Worm (Caenorhabditis elegans) whole organism, L3 larva: ENCODE data around the gene wdr-54.

ENCODE experiments used
- R02D3.7 ChIP-seq: fragments of 150-350 bp; optimal IDR thresholded peaks from 2 replicates; lab custom pipeline; 2014; ENCODE audit warnings: missing biosample characterization, missing genetic modification characterization
- ZK546.5 ChIP-seq: sonication (generic microtip); optimal IDR thresholded peaks from 2 replicates; lab custom pipeline; 2017; ENCODE audit warnings: missing biosample characterization, missing genetic modification characterization
- aly-2 ChIP-seq: fragments of 150-350 bp; optimal IDR thresholded peaks from 2 replicates; lab custom pipeline; 2014; ENCODE audit warnings: missing biosample characterization, missing genetic modification characterization
- ama-1 ChIP-seq: fragments of 150-350 bp; optimal IDR thresholded peaks from 2 replicates; lab custom pipeline; 2018
- ceh-82 ChIP-seq: fragments of 150-350 bp; optimal IDR thresholded peaks from 2 replicates; lab custom pipeline; 2014; ENCODE audit warnings: missing biosample characterization, missing genetic modification characterization
- ceh-9 ChIP-seq: sonication (generic microtip); optimal IDR thresholded peaks from 2 replicates; lab custom pipeline; 2018; ENCODE audit warnings: missing biosample characterization, missing genetic modification characterization
- egl-27 ChIP-seq: sonication (generic microtip); optimal IDR thresholded peaks from 4 replicates; lab custom pipeline; 2017; ENCODE audit warnings: missing biosample characterization, missing genetic modification reagents, missing genetic modification characterization
- egl-5 ChIP-seq: fragments of 150-350 bp; optimal IDR thresholded peaks from 2 replicates; lab custom pipeline; 2017; ENCODE audit warnings: missing biosample characterization, missing genetic modification reagents, missing genetic modification characterization, inconsistent platforms
- elt-1 ChIP-seq: fragments of 150-350 bp; optimal IDR thresholded peaks from 2 replicates; lab custom pipeline; 2014; ENCODE audit warnings: missing biosample characterization, missing genetic modification characterization
- elt-2 ChIP-seq: sonication (generic microtip); optimal IDR thresholded peaks from 2 replicates; lab custom pipeline; 2016; ENCODE audit warnings: missing genetic modification reagents, mild to moderate bottlenecking, missing genetic modification characterization, missing compliant biosample characterization
- elt-3 ChIP-seq, 3 experiments: fragments of 150-350 bp in 1 of 3; sonication (generic microtip) in 2 of 3; optimal IDR thresholded peaks; 2 replicates in 2 of 3; 4 replicates in 1 of 3; lab custom pipeline; 2014 to 2017; ENCODE audit warnings: missing biosample characterization in 3 of 3, missing genetic modification characterization in 3 of 3
- hmg-11 ChIP-seq: sonication (generic microtip); optimal IDR thresholded peaks from 2 replicates; lab custom pipeline; 2016; ENCODE audit warnings: missing genetic modification characterization, missing compliant biosample characterization
- jun-1 ChIP-seq: fragments of 150-350 bp; optimal IDR thresholded peaks from 2 replicates; lab custom pipeline; 2014; ENCODE audit warnings: missing biosample characterization, missing genetic modification reagents, missing genetic modification characterization
- lin-15B ChIP-seq: fragments of 150-350 bp; optimal IDR thresholded peaks from 2 replicates; lab custom pipeline; 2014; ENCODE audit warnings: missing biosample characterization, missing genetic modification characterization
- lin-39 ChIP-seq: fragments of 150-350 bp; optimal IDR thresholded peaks from 2 replicates; lab custom pipeline; 2018; ENCODE audit warnings: missing biosample characterization, missing genetic modification reagents, missing genetic modification characterization
- mdl-1 ChIP-seq: fragments of 150-350 bp; optimal IDR thresholded peaks from 2 replicates; lab custom pipeline; 2014; ENCODE audit warnings: missing biosample characterization, missing genetic modification characterization
- nfya-1 ChIP-seq: sonication (generic microtip); optimal IDR thresholded peaks from 2 replicates; lab custom pipeline; 2017; ENCODE audit warnings: missing genetic modification characterization, mild to moderate bottlenecking, missing compliant biosample characterization, antibody characterized with exemption, moderate library complexity; ENCODE audit not compliant: insufficient read depth
- nhr-12 ChIP-seq: fragments of 150-350 bp; optimal IDR thresholded peaks from 2 replicates; lab custom pipeline; 2014; ENCODE audit warnings: missing biosample characterization, missing genetic modification characterization
- nhr-23 ChIP-seq: fragments of 150-350 bp; optimal IDR thresholded peaks from 2 replicates; lab custom pipeline; 2014; ENCODE audit warnings: missing biosample characterization, missing genetic modification reagents, missing genetic modification characterization
- nhr-25 ChIP-seq: sonication (generic microtip); optimal IDR thresholded peaks from 2 replicates; lab custom pipeline; 2017; ENCODE audit warnings: missing biosample characterization, missing genetic modification characterization
- nhr-76 ChIP-seq: fragments of 150-350 bp; sonication (generic microtip); optimal IDR thresholded peaks from 5 replicates; lab custom pipeline; 2014; ENCODE audit warnings: missing biosample characterization, missing genetic modification characterization
- pha-4 ChIP-seq: fragments of 150-350 bp; optimal IDR thresholded peaks from 2 replicates; lab custom pipeline; 2014; ENCODE audit warnings: missing biosample characterization, missing genetic modification reagents, missing genetic modification characterization
- pqm-1 ChIP-seq: fragments of 150-350 bp; optimal IDR thresholded peaks from 2 replicates; lab custom pipeline; 2017; ENCODE audit warnings: missing biosample characterization, missing genetic modification characterization, inconsistent platforms
- sea-2 ChIP-seq: fragments of 150-350 bp; sonication (generic microtip); optimal IDR thresholded peaks from 4 replicates; lab custom pipeline; 2014; ENCODE audit warnings: missing biosample characterization, missing genetic modification reagents, missing genetic modification characterization
- skn-1 ChIP-seq: fragments of 150-350 bp; optimal IDR thresholded peaks from 2 replicates; lab custom pipeline; 2014; ENCODE audit warnings: missing biosample characterization, missing genetic modification characterization
- snpc-4 ChIP-seq: fragments of 150-350 bp; optimal IDR thresholded peaks from 2 replicates; lab custom pipeline; 2014; ENCODE audit warnings: missing biosample characterization, missing genetic modification characterization
- unc-39 ChIP-seq: sonication (generic microtip); optimal IDR thresholded peaks from 4 replicates; lab custom pipeline; 2017; ENCODE audit warnings: missing biosample characterization, missing genetic modification characterization
- unc-62 ChIP-seq: fragments of 150-350 bp; sonication (generic microtip); optimal IDR thresholded peaks from 4 replicates; lab custom pipeline; 2014; ENCODE audit warnings: missing biosample characterization, missing genetic modification reagents, missing genetic modification characterization
- ztf-11 ChIP-seq: fragments of 150-350 bp; optimal IDR thresholded peaks from 2 replicates; lab custom pipeline; 2014; ENCODE audit warnings: missing biosample characterization, missing genetic modification characterization

The wdr-54 gene

ce11 chrX:871957-872715, 43.4 kb downstream of the wdr-54 start, which contains the start of gene F56F10.1:
TSS of gene F56F10.1 (plus strand) at chrX:872603.
- no peak for TF ChIP-seq egl-5
- TF ChIP-seq ceh-82 (tag; lab: Kevin White, UChicago) = no peak
- peak; percentile 47 for TF ChIP-seq skn-1
- TF ChIP-seq snpc-4 = peak; percentile 53
- TF ChIP-seq elt-2 (tag; lab: Kevin White, UChicago) = peak; percentile 44

ce11 chrX:873634-874033, 44.9 kb downstream of the wdr-54 start:
- TF ChIP-seq mdl-1 (tag; lab: Kevin White, UChicago) (no peak), unc-62 (GFP tag; lab: Kevin White, UChicago) (no peak), skn-1 (no peak), ama-1 (lab: Kevin White, UChicago) (no peak), elt-2 (tag; lab: Kevin White, UChicago) (no peak), egl-27 (no peak), lin-15B (tag; lab: Kevin White, UChicago) (no peak), elt-3 (tag; optimal IDR thresholded peaks at IDR 0.05; lab: Kevin White, UChicago) (no peak), nhr-23 (no peak)

ce11 chrX:876935-877334, 48.2 kb downstream of the wdr-54 start, which contains the start of gene ZC13.1:
TSS of gene ZC13.1 (plus strand) at chrX:877239.
- TF ChIP-seq hmg-11 (peak; percentile 70), nhr-23 (peak; percentile 76), elt-2 (tag; lab: Kevin White, UChicago) (peak; percentile 51), nhr-76 (tag; lab: Kevin White, UChicago) (no peak), elt-1 (peak; percentile 44), lin-39 (peak; percentile 87), snpc-4 (peak; percentile 45), ZK546.5 (tag; lab: Kevin White, UChicago) (no peak), lin-15B (tag; lab: Kevin White, UChicago) (peak; percentile 85), skn-1 (peak; percentile 65), nhr-25 (tag; lab: Kevin White, UChicago) (peak; percentile 93), aly-2 (tag; lab: Kevin White, UChicago) (no peak), ceh-9 (tag; lab: Kevin White, UChicago) (no peak), jun-1 (peak; percentile 34), nfya-1 (tag; lab: Kevin White, UChicago) (peak; percentile 73), egl-5 (peak; percentile 63), ztf-11 (tag; lab: Kevin White, UChicago) (no peak), pha-4 (tag; lab: Kevin White, UChicago) (peak; percentile 91), pqm-1 (peak; percentile 34), R02D3.7 (tag; lab: Kevin White, UChicago) (no peak)

- TF ChIP-seq sea-2 (GFP tag; lab: Kevin White, UChicago) (no peak), nhr-12 (no peak), unc-39 (no peak)
These were observed 51.7 kb downstream of the wdr-54 start, which contains the start of gene ZC13.2 for ce11 chrX:880367-880766. TSS of gene ZC13.2 (plus strand) at chrX:880667.
